Worm (Caenorhabditis elegans) whole organism, L2 larva: ENCODE results near the gene szy-20.

Experiments used
- ZK546.5 ChIP-seq: sonication (generic microtip); optimal IDR thresholded peaks from 2 replicates; lab custom pipeline; 2017; ENCODE audit warnings: missing biosample characterization, missing genetic modification characterization
- alr-1 ChIP-seq: fragments of 150-350 bp; optimal IDR thresholded peaks from 2 replicates; lab custom pipeline; 2014; ENCODE audit warnings: missing biosample characterization, missing genetic modification characterization
- aly-2 ChIP-seq: fragments of 150-350 bp; optimal IDR thresholded peaks from 2 replicates; lab custom pipeline; 2014; ENCODE audit warnings: missing biosample characterization, missing genetic modification characterization
- fos-1 ChIP-seq: fragments of 150-350 bp; optimal IDR thresholded peaks from 2 replicates; lab custom pipeline; 2014; ENCODE audit warnings: missing biosample characterization, missing genetic modification characterization
- gmeb-1 ChIP-seq: fragments of 150-350 bp; optimal IDR thresholded peaks from 2 replicates; lab custom pipeline; 2014; ENCODE audit warnings: missing biosample characterization, missing genetic modification characterization
- nhr-237 ChIP-seq: fragments of 150-350 bp; optimal IDR thresholded peaks from 2 replicates; lab custom pipeline; 2014; ENCODE audit warnings: missing biosample characterization, missing genetic modification characterization
- nhr-77 ChIP-seq: fragments of 150-350 bp; optimal IDR thresholded peaks from 2 replicates; lab custom pipeline; 2014; ENCODE audit warnings: missing biosample characterization, missing genetic modification characterization
- snpc-4 ChIP-seq: fragments of 150-350 bp; optimal IDR thresholded peaks from 2 replicates; lab custom pipeline; 2014; ENCODE audit warnings: missing biosample characterization, missing genetic modification characterization
- ztf-11 ChIP-seq: sonication (generic microtip); optimal IDR thresholded peaks from 2 replicates; lab custom pipeline; 2017; ENCODE audit warnings: missing biosample characterization, missing genetic modification characterization
- ztf-4 ChIP-seq: fragments of 150-350 bp; optimal IDR thresholded peaks from 2 replicates; lab custom pipeline; 2014; ENCODE audit warnings: missing biosample characterization, missing genetic modification characterization

ce11 chrII:8960414-8960813 is 8.7 kb downstream of the szy-20 start, which contains the start of gene cal-2:
- TF ChIP-seq nhr-77 (tag; lab: Kevin White, UChicago): no peak
- TF ChIP-seq ztf-4: no peak
- TF ChIP-seq fos-1 (tag; lab: Kevin White, UChicago): no peak
- TF ChIP-seq gmeb-1 (tag; lab: Kevin White, UChicago): no peak
- TF ChIP-seq snpc-4 (tag; lab: Kevin White, UChicago): no peak
- TF ChIP-seq alr-1 (tag; lab: Kevin White, UChicago): no peak
- no peak for TF ChIP-seq ZK546.5 (tag; lab: Kevin White, UChicago)
- no peak for TF ChIP-seq aly-2 (tag; lab: Kevin White, UChicago)
- no peak for TF ChIP-seq nhr-237 (tag; lab: Kevin White, UChicago)
- TF ChIP-seq ztf-11 (tag; lab: Kevin White, UChicago): no peak
